Fruit fly (Drosophila melanogaster) S2 (cell line): ENCODE data around the gene CG13041.

ENCODE experiments used
- CG8478 ChIP-seq: fragments of >200 bp; optimal IDR thresholded peaks from 2 replicates; lab custom pipeline; 2018
- CTCF ChIP-seq, 2 experiments: fragments of >200 bp; optimal IDR thresholded peaks; 2 replicates each; lab custom pipeline; 2018

The CG13041 gene

DNA sequence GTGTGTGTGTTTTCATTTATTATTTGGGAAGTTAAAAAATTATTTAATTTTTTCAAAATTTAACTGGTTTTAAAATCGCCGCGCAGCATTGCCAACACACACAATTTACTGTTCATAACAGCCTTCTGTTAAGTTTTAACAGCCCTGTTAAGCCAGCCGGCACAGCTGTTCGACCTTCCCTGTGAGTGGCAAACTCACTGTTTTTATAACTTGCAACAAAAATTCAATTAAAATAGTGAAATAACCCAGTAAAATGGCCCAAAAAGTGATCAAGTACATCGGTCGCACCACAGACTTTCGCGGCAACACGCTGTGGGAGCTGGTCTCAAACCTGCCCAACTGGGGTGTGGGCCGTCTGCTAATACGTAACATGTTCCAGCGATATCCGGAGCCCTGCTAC is 28.6 kb upstream of the CG13041 start, which contains the start of gene mRpS34:
Gene mRpS34, plus strand, starts transcription at position 161 of the 400 bp plus-strand sequence.
- TF ChIP-seq CTCF (optimal IDR thresholded peaks at IDR 0.05; lab: Kevin White, UChicago) = no peak
- no peak for TF ChIP-seq CG8478 (lab: Kevin White, UChicago)

DNA sequence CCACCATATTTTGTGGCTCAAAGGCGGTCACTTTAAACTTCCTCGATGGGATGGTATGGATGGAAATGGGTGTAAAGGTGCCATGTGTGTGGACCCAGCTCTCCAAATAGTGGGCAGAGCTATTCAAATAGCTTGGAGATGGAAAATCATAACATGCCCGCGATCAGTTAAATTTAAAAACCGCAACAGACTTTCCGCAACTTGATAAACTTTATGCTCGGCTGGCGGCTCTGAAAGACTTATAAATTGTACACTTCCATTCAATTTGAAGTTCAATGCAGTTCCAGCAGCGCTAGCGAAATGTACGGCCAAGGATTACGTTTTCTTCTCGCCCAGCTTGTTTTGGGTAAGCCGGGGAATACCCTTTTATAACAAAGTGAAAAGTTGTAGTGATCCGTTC is 26.7 kb upstream of the CG13041 start, which contains the start of gene CG33257:
Gene CG33257, plus strand, starts transcription at position 301 of the 400 bp plus-strand sequence.
- TF ChIP-seq CTCF (optimal IDR thresholded peaks at IDR 0.05; lab: Kevin White, UChicago) (no peak), CG8478 (lab: Kevin White, UChicago) (no peak)

DNA sequence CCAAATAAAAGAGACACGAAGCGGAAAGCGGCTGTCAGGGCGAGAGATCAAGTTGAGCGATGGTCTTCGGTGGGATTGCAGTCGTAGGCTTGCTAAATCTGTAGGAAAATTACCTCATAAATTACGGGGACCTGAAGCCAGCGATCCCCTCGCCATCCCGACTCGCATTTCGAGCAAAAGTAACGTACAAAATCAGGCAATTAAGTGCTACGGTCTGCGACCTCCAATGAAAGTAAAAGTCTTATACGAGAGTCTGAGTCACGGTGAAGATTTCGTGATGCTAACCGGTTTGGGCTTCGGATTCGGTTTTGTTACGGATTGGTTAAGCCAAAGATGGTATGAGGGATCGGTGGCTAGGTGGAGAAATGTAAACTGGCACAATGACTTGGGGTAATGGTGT is 20.5 kb upstream of the CG13041 start:
- no peak for TF ChIP-seq CG8478 (lab: Kevin White, UChicago)
- no peak for TF ChIP-seq CTCF (optimal IDR thresholded peaks at IDR 0.05; lab: Kevin White, UChicago)

DNA sequence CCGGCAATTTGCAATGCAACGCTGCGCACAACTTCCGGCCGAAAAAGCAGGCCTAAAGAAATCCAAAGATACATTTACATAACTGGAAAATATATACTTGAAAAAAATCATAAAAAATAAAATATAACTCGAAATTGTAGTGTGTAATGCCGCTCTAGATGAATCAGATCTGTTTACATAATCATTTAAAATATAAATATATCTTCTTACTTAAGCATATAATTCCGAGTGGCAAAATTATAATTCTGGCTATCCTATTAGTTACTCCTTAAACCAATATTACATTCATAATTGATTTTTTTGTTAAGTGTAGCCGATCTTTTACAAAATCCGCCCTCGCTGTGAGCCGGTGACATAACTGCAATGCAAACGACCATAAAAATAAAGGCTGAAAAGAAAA is 20.1 kb upstream of the CG13041 start:
- no peak for TF ChIP-seq CTCF (optimal IDR thresholded peaks at IDR 0.05; lab: Kevin White, UChicago)

DNA sequence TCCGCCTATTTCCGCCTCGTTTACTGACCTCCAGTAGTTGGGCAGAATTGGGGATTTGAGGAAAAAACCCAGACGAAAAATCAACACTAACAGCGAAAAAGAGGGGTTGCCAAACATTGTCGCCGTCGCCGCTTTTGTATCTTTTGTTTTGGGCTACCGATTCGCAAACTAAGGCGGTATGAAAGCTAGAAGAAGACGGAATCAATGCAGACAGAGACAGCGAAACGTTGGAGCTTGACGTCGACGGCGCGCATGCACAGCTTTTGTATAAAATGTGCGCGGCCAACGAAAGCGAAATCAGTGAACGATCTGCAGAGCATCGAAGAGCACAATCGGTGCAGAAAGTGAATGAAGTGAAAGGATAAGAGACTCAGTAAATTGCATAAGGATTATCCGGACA is 19.4 kb upstream of the CG13041 start, which contains the start of gene CG4998:
Gene CG4998, plus strand, starts transcription at position 301 of the 400 bp plus-strand sequence.
- TF ChIP-seq CG8478 (lab: Kevin White, UChicago) (no peak), CTCF (optimal IDR thresholded peaks at IDR 0.05; lab: Kevin White, UChicago) (no peak)

DNA sequence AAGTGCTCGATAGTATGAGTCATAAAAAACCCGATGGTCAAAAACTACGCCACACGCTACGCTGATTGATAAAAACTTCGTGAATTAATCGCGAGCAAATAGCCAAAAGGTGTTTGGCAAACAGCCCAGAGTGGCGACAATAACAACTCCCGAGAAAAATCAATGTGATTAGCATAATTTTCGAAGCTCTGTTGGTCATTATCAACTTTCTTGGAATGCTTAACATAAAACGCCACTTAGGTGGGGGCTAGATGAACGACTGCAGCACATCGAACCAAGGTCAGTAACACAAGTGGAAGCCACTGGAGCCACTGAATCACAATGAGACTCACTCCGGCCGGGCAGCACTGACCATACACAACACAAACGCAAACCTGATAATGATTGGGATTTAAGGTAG is 18.4 kb upstream of the CG13041 start:
- TF ChIP-seq CG8478 (lab: Kevin White, UChicago) (no peak), CTCF (optimal IDR thresholded peaks at IDR 0.05; lab: Kevin White, UChicago) (no peak)

DNA sequence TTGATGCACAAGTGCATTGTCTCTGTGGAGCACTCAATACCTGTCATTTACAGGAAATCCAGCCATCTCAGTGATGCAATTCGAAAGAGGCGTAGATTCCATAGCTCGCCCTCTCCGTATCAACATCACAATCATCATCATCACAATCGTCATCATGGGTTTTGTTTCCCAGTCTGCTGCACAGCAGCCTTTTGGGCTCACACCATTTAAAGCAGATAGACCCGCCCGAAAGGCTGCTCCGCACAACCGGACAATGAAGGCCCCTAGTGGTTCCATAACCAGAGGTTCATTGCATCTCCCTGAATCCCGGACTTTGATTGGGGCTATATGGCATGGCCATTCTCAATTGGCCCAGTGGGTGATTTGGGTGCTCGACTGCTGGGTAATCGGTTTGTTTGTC is 15.6 kb upstream of the CG13041 start:
- TF ChIP-seq CG8478 (lab: Kevin White, UChicago) (no peak), CTCF (optimal IDR thresholded peaks at IDR 0.05; lab: Kevin White, UChicago) (no peak)

DNA sequence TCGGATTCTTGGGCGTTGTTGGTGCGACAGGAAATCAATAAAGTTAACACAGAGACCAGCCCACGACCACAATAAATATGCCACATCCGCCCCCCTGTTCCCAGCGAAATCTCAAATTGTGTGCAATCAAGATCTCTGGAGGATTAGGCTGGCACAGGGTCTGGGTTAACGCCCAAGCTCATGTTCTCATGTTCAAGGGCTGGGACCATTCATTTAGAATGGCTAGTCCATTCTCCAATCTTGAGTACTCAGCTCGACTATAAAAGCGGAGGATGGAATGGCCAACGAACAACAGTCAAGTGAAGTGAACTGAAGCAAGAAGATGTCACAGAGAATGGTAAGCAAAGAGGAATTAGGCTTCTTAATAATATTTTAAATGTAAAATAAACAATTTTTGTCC is 13.7 kb upstream of the CG13041 start, which contains the start of gene CG13056:
Gene CG13056, plus strand, starts transcription at position 301 of the 400 bp plus-strand sequence.
- TF ChIP-seq CG8478 (lab: Kevin White, UChicago) = no peak
- no peak for TF ChIP-seq CTCF (optimal IDR thresholded peaks at IDR 0.05; lab: Kevin White, UChicago)

DNA sequence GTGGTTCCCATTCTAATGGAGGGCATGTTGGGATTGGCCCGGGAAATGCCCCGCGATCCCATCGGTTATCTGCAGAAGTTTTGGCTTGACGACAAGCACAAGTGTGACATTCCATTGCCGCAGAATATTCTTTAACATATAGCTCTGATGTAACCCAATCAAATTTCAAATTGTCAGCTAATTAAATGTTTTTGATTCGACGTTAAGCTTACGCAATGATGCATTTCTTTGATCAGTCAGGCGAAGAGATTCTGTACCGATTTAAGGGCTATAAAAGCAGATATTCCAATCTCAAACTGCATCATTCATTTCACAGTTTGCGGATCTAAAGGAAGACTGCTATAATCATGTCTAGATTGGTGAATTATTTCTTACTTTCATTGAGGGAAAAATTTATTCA is 12.3 kb upstream of the CG13041 start, which contains the start of gene retinin:
Gene retinin, plus strand, starts transcription at position 301 of the 400 bp plus-strand sequence.
- TF ChIP-seq CG8478 (lab: Kevin White, UChicago) = no peak
- TF ChIP-seq CTCF (optimal IDR thresholded peaks at IDR 0.05; lab: Kevin White, UChicago) = no peak

DNA sequence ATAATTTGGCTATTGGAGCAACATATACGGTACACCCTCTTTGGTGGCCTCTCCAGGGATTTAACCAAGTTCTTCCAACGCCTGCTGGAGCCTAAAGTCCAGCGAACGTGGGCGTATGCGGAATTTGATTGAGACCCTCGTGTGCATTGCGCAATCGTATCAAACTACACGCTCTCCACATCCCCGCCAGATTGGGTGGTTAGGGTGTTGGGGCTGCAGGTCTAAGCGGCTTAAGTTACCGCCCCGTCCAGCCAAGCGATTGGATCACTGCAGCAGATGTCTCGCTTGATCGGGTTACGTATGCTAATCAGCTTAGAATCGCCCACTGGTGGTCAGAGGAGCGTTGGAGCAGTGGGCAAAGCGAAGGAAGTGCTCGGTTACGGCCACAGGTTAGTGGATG is 11.4 kb upstream of the CG13041 start, which contains the start of gene CG33060:
Gene CG33060, plus strand, starts transcription at position 301 of the 400 bp plus-strand sequence.
- TF ChIP-seq CTCF (optimal IDR thresholded peaks at IDR 0.05; lab: Kevin White, UChicago) = no peak
- TF ChIP-seq CG8478 (lab: Kevin White, UChicago) = no peak

DNA sequence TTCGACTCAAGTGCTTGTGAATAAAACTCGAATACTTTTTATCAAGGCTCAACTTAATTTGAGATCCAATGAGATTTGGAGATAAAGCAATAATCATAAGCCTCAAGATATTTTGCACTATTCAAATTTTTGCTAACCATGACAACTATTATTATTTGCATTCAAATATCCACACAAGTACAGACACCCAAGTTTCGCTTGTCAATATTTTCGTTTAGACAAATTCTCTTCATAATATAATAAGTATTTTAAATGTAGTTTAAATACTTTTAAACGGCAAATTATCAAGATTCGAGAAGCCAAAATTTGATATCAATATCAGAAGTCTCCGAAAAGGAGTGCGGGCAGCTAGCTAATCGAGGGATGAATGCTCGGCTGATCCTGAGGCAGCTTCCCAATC is 10.2 kb upstream of the CG13041 start, which contains the start of gene CG33061:
Gene CG33061, plus strand, starts transcription at position 301 of the 400 bp plus-strand sequence.
- TF ChIP-seq CG8478 (lab: Kevin White, UChicago) (no peak), CTCF (optimal IDR thresholded peaks at IDR 0.05; lab: Kevin White, UChicago) (no peak)

DNA sequence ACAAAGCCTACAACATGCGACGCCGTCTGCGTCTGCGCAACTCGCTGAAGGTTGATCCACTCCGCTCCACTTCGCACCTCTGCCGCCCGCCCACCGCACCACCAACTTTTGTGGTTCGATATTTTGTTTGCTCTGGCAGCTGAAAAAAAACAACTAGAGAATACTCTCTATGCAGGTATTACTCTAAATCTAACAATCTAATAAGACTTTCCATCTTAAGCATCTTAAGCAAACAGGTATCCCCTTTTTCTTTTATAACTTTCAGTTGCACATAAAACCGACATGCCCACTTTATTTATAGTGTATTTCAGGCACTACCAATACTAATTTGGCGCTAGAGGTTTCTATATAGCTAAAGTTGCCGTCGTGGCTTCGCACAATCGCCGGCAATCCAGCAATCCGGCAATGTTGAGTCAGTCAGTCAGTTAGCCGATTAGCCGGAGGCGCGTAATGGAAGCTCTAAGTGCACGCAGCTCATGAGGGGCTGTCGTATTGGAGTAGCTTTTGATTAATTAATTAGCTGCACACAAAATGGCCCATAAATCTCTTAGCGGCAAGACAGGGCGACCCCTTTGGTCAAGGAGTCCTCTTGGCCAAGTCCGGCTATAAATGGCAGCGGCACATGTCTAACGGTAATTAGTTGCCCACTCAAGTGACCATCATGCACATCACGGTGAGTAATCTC is 9.0 kb upstream of the CG13041 start, which contains the start of gene CG13058:
Gene CG13058, plus strand, starts transcription at position 635 of the 685 bp plus-strand sequence.
- TF ChIP-seq CTCF (optimal IDR thresholded peaks at IDR 0.05; lab: Kevin White, UChicago) (no peak), CG8478 (lab: Kevin White, UChicago) (no peak)

DNA sequence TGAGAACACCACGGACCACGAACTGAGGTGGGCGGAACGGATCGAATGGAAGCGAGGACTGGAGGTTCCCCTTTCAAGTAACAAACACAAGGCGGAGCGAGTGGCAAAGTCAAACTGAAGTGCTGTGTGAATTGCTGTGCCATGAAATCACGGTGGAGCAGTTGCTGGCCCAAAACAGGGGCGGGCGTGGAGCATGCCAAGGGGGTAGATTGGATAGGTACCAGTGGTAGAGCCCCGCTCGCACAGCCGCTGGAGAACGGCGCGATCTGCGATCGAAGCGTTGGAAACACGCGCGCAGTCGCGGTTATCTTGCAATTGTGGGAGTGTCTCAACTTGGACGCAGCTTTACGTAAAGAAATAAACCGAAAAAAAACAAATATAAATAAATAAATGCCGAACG is 8.4 kb upstream of the CG13041 start, which contains the start of gene CG13038:
Gene CG13038, minus strand, starts transcription at position 118 of the 400 bp plus-strand sequence.
- TF ChIP-seq CTCF (optimal IDR thresholded peaks at IDR 0.05; lab: Kevin White, UChicago) = no peak
- no peak for TF ChIP-seq CG8478 (lab: Kevin White, UChicago)

DNA sequence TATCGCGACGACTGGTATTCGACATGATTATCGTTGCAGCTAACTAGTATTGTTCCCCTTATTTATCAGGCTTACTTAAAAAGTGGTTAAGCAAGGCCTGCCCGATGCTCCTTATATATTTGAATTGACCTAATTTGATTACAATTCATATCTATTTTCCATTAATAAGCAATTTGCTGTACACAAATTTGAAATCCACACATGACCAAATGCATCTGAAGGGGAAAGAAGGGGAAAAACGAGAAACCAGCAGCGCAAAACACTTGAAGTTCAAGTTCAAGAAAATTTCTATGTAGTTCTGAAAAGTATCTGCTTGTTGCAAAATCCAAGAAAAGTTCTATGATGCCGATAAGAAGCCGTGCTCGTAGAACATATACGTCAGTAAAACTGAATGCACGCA is 7.3 kb upstream of the CG13041 start, which contains the start of the genes CG13040 and CG13039:
Gene CG13040, minus strand, starts transcription at position 101 of the 400 bp plus-strand sequence.
Gene CG13039, minus strand, starts transcription at position 106 of the 400 bp plus-strand sequence.
- TF ChIP-seq CG8478 (lab: Kevin White, UChicago) (no peak), CTCF (optimal IDR thresholded peaks at IDR 0.05; lab: Kevin White, UChicago) (no peak)

DNA sequence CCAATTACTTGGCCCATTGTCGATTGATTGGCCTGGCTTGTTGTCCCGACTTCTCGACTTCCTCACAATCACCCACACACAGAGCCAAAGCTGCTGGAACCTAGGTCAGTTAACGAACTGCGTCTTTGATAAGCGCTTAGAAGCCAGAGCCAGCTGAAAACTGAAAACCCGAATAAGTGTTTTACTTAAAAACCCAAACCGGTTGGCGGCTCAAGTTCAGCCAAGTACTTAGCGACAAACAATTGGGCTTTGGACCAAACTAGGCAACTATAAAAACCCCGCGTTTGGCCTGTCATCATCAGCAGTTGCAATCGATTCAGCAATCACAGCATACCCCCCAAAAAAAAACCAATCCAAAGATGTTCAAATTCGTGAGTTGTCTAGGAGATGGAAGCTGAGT is 4.0 kb upstream of the CG13041 start, which contains the start of gene CG13059:
Gene CG13059, plus strand, starts transcription at position 301 of the 400 bp plus-strand sequence.
- TF ChIP-seq CG8478 (lab: Kevin White, UChicago) (no peak), CTCF (optimal IDR thresholded peaks at IDR 0.05; lab: Kevin White, UChicago) (no peak)
